Worm (Caenorhabditis elegans): ENCODE measurements around the gene Y110A2AL.10.

DNA sequence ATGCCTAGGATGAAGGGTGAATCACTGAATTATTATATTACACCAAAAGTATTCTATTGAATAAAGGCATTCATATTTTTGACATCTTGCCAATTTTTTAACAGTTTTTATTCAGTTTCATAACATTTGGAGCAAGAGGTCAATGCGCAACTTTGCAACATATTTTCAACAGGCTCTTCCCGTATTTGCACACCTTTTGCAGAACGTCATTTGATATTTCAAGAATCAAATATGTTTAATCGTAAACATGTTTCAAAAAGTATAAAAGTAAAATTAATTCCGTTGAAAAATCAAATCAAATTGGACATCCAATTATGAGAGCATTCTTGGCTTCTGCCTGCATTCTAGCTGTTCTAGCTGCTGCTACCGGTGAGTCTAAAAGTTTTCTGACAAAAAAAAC is 4.0 kb downstream of the Y110A2AL.10 start, which contains the start of gene Y110A2AL.2:
- TF ChIP-seq unc-62 (GFP tag; optimal IDR thresholded peaks at IDR 0.05), result no peak
- no peak for TF ChIP-seq ceh-82 (tag; optimal IDR thresholded peaks at IDR 0.05)
- TF ChIP-seq ztf-11 (tag; optimal IDR thresholded peaks at IDR 0.05), result no peak
- TF ChIP-seq fkh-10 (GFP tag; optimal IDR thresholded peaks at IDR 0.05), result no peak
- no peak for TF ChIP-seq lin-15B (tag; optimal IDR thresholded peaks at IDR 0.05)
- TF ChIP-seq tbx-2 (tag; optimal IDR thresholded peaks at IDR 0.05), result no peak
- no peak for TF ChIP-seq zag-1 (tag; optimal IDR thresholded peaks at IDR 0.05)
- TF ChIP-seq ceh-9 (tag; optimal IDR thresholded peaks at IDR 0.05), result no peak
- no peak for TF ChIP-seq ZK546.5 (tag; optimal IDR thresholded peaks at IDR 0.05)

Data from whole organism, L3 larva.